Worm (Caenorhabditis elegans) whole organism, mixed stage, embryonic: Measurements from ENCODE around the gene K12H6.2.

Experiments
- bed-3 ChIP-seq: fragments of 200-800 bp; sonication (Bioruptor generic); optimal IDR thresholded peaks from 3 replicates; lab custom pipeline; 2018; ENCODE audit warnings: mild to moderate bottlenecking, missing genetic modification characterization, moderate library complexity, missing compliant biosample characterization
- ceh-83 ChIP-seq: fragments of 200-800 bp; sonication (Bioruptor generic); optimal IDR thresholded peaks from 2 replicates; lab custom pipeline; 2018; ENCODE audit warnings: mild to moderate bottlenecking, missing genetic modification characterization, missing compliant biosample characterization
- ces-1 ChIP-seq: fragments of 150-350 bp; optimal IDR thresholded peaks from 2 replicates; lab custom pipeline; 2014; ENCODE audit warnings: missing biosample characterization, missing genetic modification reagents, missing genetic modification characterization
- drap-1 ChIP-seq: fragments of 200-800 bp; sonication (Bioruptor generic); optimal IDR thresholded peaks from 3 replicates; lab custom pipeline; 2018; ENCODE audit warnings: mild to moderate bottlenecking, missing genetic modification characterization, missing compliant biosample characterization
- lin-13 ChIP-seq: fragments of 150-350 bp; optimal IDR thresholded peaks from 2 replicates; lab custom pipeline; 2014; ENCODE audit warnings: missing biosample characterization, missing genetic modification characterization
- mab-5 ChIP-seq: fragments of 150-350 bp; optimal IDR thresholded peaks from 2 replicates; lab custom pipeline; 2014; ENCODE audit warnings: missing biosample characterization, missing genetic modification characterization
- mep-1 ChIP-seq: fragments of 150-350 bp; optimal IDR thresholded peaks from 2 replicates; lab custom pipeline; 2017; ENCODE audit warnings: missing biosample characterization, missing genetic modification reagents, missing genetic modification characterization, inconsistent platforms
- nhr-76 ChIP-seq: sonication (generic microtip); optimal IDR thresholded peaks from 2 replicates; lab custom pipeline; 2017; ENCODE audit warnings: missing biosample characterization, missing genetic modification characterization

DNA sequence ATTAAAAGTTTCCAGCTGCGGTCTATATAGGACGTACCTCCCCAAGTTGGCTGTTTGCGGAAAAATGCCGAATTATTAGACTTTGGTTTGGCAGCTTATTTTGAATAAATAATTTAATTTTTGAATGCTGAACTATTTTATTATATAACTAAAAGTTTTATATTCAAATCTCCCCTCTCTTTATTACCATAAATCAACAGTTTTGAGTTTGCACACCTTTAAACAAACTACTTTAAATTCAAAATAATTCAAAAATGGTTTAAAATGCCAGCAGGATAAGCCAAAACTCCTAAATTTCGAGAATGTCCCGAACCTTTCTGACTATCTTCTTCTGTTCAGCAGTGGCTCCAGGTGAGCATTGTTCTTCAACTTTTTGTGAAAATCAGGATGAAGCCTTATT lies 36.1 kb downstream of the K12H6.2 start, which contains the start of gene F08D12.3:
- TF ChIP-seq bed-3 (no peak), mab-5 (tag; lab: Kevin White, UChicago) (no peak), mep-1 (tag; lab: Kevin White, UChicago) (no peak), nhr-76 (tag; lab: Kevin White, UChicago) (no peak), drap-1 (no peak), lin-13 (tag; lab: Kevin White, UChicago) (no peak), ces-1 (no peak), ceh-83 (GFP tag; lab: Kevin White, UChicago) (no peak)
